Worm (Caenorhabditis elegans) whole organism, early embryonic: ENCODE results near the gene sec-31.

Experiments used
- B0310.2 ChIP-seq: sonication (generic microtip); optimal IDR thresholded peaks from 2 replicates; lab custom pipeline; 2016; ENCODE audit warnings: mild to moderate bottlenecking, missing genetic modification characterization, missing compliant biosample characterization
- F13C5.2 ChIP-seq: sonication (generic microtip); optimal IDR thresholded peaks from 2 replicates; lab custom pipeline; 2017; ENCODE audit warnings: mild to moderate bottlenecking, missing genetic modification characterization, inconsistent platforms, missing compliant biosample characterization
- ama-1 ChIP-seq: fragments of 150-350 bp; optimal IDR thresholded peaks from 2 replicates; lab custom pipeline; 2014
- ceh-36 ChIP-seq: sonication (generic microtip); optimal IDR thresholded peaks from 2 replicates; lab custom pipeline; 2016; ENCODE audit warnings: missing genetic modification characterization, inconsistent platforms, missing compliant biosample characterization
- tbx-11 ChIP-seq: fragments of 200-800 bp; sonication (Bioruptor generic); IDR thresholded peaks from 2 replicates; pipeline ENCODE4 v1.3.6; 2022; ENCODE audit warnings: missing genetic modification characterization, missing compliant biosample characterization

DNA sequence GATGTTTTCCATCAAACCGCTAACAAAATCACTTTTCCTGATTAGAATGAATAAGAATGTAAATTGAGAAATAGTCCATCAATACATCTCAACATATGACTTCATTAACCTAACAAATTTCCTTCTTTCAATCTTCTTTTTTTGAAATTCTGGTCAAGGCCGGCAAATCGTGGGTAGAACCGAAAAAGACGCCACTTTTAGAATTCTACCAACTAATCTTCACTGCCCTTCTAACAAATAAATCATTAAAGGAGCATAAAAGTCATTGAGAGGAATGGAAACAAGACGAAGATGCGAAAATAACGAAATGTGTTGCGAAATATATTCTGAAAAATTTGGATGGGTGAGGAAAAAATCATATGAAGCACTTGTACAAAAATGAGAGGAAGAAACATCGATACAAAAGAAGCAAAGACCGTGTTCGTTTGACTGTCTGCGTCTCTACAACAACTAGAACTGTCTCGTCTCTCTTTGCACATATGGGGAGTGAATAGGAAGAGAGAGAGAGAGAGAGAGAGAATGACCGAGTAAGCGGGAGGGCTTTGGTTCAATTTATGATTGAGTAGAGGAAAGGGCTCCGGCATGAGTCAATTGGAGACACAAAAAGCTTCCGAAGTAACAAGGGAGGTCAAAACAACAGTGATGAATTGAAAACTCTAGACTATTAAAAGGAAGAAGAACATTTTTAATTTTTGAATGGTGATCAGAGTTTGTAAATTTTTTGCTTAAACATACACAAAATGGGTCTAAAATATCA, 7.6 kb downstream of the sec-31 start:
- TF ChIP-seq tbx-11 = no peak
- TF ChIP-seq ama-1 = no peak
- TF ChIP-seq B0310.2 (tag; lab: Kevin White, UChicago) = no peak
- no peak for TF ChIP-seq F13C5.2
- TF ChIP-seq ceh-36 = no peak
